Worm (Caenorhabditis elegans): ENCODE results near the gene nhr-204.

The nhr-204 gene

ce11 chrV:248636-249035 lies 10.0 kb downstream of the nhr-204 start:
- TF ChIP-seq lim-7 (GFP tag; IDR thresholded peaks at IDR 0.05) (no peak), daf-16 (GFP tag; optimal IDR thresholded peaks at IDR 0.05) (no peak), daf-16 (tag; optimal IDR thresholded peaks at IDR 0.05) (no peak), rbr-2 (tag; optimal IDR thresholded peaks at IDR 0.05) (no peak)

- TF ChIP-seq aha-1 (tag), result no peak
Measured at ce11 chrV:247576-247975, 11.1 kb downstream of the nhr-204 start.

ce11 chrV:246097-246496 lies 12.5 kb downstream of the nhr-204 start, which contains the start of gene kin-34:
Gene kin-34 (minus strand): TSS chrV:246197.
- TF ChIP-seq sdz-12 (GFP tag; optimal IDR thresholded peaks at IDR 0.05), result no peak
- no peak for TF ChIP-seq ctbp-1 (GFP tag; IDR thresholded peaks at IDR 0.05)
- TF ChIP-seq dmd-9 (GFP tag; IDR thresholded peaks at IDR 0.05), result no peak
- no peak for TF ChIP-seq fkh-10 (GFP tag; optimal IDR thresholded peaks at IDR 0.05)
- no peak for TF ChIP-seq lin-39 (tag; optimal IDR thresholded peaks at IDR 0.05)
- TF ChIP-seq zfp-3 (GFP tag; conservative IDR thresholded peaks at IDR 0.05), result no peak
- TF ChIP-seq zfp-2 (tag; optimal IDR thresholded peaks at IDR 0.05), result no peak
- TF ChIP-seq mxl-2 (GFP tag; conservative IDR thresholded peaks at IDR 0.05), result no peak
- TF ChIP-seq daf-12 (tag; optimal IDR thresholded peaks at IDR 0.05), result no peak
- TF ChIP-seq tra-1 (GFP tag; IDR thresholded peaks at IDR 0.05), result no peak
- TF ChIP-seq zip-11 (GFP tag; IDR thresholded peaks at IDR 0.05), result no peak
- TF ChIP-seq ceh-44 (GFP tag; IDR thresholded peaks at IDR 0.05), result no peak
- no peak for TF ChIP-seq duxl-1 (tag; optimal IDR thresholded peaks at IDR 0.05; ENCODE audit: poor library complexity)

ce11 chrV:242518-242917 lies 16.1 kb downstream of the nhr-204 start, which contains the start of gene R02C2.7:
Gene R02C2.7 (minus strand): TSS chrV:242618.
- no peak for TF ChIP-seq fos-1 (tag; optimal IDR thresholded peaks at IDR 0.05)
- no peak for TF ChIP-seq tag-97 (GFP tag; IDR thresholded peaks at IDR 0.05)
- no peak for TF ChIP-seq ceh-20 (GFP tag; IDR thresholded peaks at IDR 0.05)
- TF ChIP-seq mes-2 (tag; optimal IDR thresholded peaks at IDR 0.05; ENCODE audit: poor library complexity, severe bottlenecking), result no peak
- TF ChIP-seq jun-1 (tag; optimal IDR thresholded peaks at IDR 0.05), result no peak
- TF ChIP-seq pha-4 (GFP tag; IDR thresholded peaks at IDR 0.05), result no peak
- TF ChIP-seq pha-4 (tag; optimal IDR thresholded peaks at IDR 0.05), result no peak
- no peak for TF ChIP-seq php-3 (GFP tag; IDR thresholded peaks at IDR 0.05)
- TF ChIP-seq nhr-102 (tag; optimal IDR thresholded peaks at IDR 0.05), result no peak
- TF ChIP-seq dmd-9 (GFP tag; IDR thresholded peaks at IDR 0.05), result no peak
- TF ChIP-seq snpc-1.2 (GFP tag; IDR thresholded peaks at IDR 0.05), result no peak
- TF ChIP-seq mdl-1 (tag; optimal IDR thresholded peaks at IDR 0.05), result no peak
- no peak for TF ChIP-seq ceh-62 (tag; optimal IDR thresholded peaks at IDR 0.05)
- TF ChIP-seq nhr-28 (tag; optimal IDR thresholded peaks at IDR 0.05), result no peak
- no peak for TF ChIP-seq R02D3.7 (tag; optimal IDR thresholded peaks at IDR 0.05)

ce11 chrV:240287-240686 lies 18.3 kb downstream of the nhr-204 start, which contains the start of gene txt-2:
Gene txt-2 (minus strand): TSS chrV:240500.
- TF ChIP-seq lin-15B (tag; optimal IDR thresholded peaks at IDR 0.05), result no peak
- TF ChIP-seq lin-39 (tag; optimal IDR thresholded peaks at IDR 0.05), result no peak
- TF ChIP-seq mxl-3 (GFP tag; optimal IDR thresholded peaks at IDR 0.05), result no peak
- no peak for TF ChIP-seq daf-19 (GFP tag; conservative IDR thresholded peaks at IDR 0.05)
- no peak for TF ChIP-seq mep-1 (tag; optimal IDR thresholded peaks at IDR 0.05)
- no peak for TF ChIP-seq D1046.2 (GFP tag; IDR thresholded peaks at IDR 0.05)
- TF ChIP-seq unc-39 (tag; optimal IDR thresholded peaks at IDR 0.05), result no peak
- TF ChIP-seq F44E2.7 (GFP tag; IDR thresholded peaks at IDR 0.05), result no peak
- no peak for TF ChIP-seq dve-1 (tag; optimal IDR thresholded peaks at IDR 0.05; ENCODE audit: insufficient read depth)
- no peak for TF ChIP-seq cey-2 (tag; optimal IDR thresholded peaks at IDR 0.05; ENCODE audit: borderline replicate concordance, insufficient read depth)
- TF ChIP-seq aly-2 (tag; optimal IDR thresholded peaks at IDR 0.05), result no peak
- TF ChIP-seq aha-1 (tag), result no peak
- no peak for TF ChIP-seq nhr-10 (tag; optimal IDR thresholded peaks at IDR 0.05)
- no peak for TF ChIP-seq ztf-7 (tag; optimal IDR thresholded peaks at IDR 0.05)
- no peak for TF ChIP-seq F37D6.2 (tag; optimal IDR thresholded peaks at IDR 0.05)

Measured in whole organism, L4 larva.